Worm (Caenorhabditis elegans): ENCODE results near the gene F21C10.10.

DNA sequence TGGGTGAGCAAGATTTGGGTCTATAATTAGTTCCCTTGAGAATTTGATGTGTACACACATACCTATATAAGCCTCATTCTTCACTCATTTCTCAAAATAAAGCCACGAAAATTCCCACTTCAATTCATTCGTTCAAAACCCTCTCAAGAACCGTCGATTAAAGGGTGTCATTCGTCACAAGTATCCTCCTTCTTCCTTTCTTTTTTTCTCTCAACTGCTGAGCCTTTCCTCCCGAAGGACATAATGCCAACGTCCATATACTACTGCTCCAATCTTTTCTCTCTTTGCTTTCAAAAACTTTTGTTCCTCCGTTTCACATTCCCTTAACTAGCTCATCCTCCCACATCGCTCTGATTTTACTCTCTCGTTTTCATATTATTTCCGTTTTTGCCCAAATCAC lies 3.9 kb upstream of the F21C10.10 start, which contains the start of gene T27E4.1:
- no peak for TF ChIP-seq F13C5.2 (tag; optimal IDR thresholded peaks at IDR 0.05)
- TF ChIP-seq ceh-13 (GFP tag; optimal IDR thresholded peaks at IDR 0.05), result no peak
- no peak for TF ChIP-seq aly-1 (tag; optimal IDR thresholded peaks at IDR 0.05)
- TF ChIP-seq pes-1 (GFP tag; IDR thresholded peaks at IDR 0.05), result no peak
- no peak for TF ChIP-seq ama-1 (optimal IDR thresholded peaks at IDR 0.05)
- TF ChIP-seq scrt-1 (GFP tag; IDR thresholded peaks at IDR 0.05), result no peak
- TF ChIP-seq tra-4 (tag; optimal IDR thresholded peaks at IDR 0.05), result no peak
- TF ChIP-seq B0310.2 (tag; optimal IDR thresholded peaks at IDR 0.05), result no peak
